Fruit fly (Drosophila melanogaster) whole organism, embryonic: ENCODE results near the gene Nsun5.
A peak's percentile ranks its signal among the peaks of the same experiment; 100 is the strongest.

Source experiments
- Antp ChIP-seq: fragments of 200-800 bp; sonication (Bioruptor generic); optimal IDR thresholded peaks from 3 replicates; lab custom pipeline; 2016; ENCODE audit warnings: missing biosample characterization, missing genetic modification characterization
- Blimp-1 ChIP-seq: fragments of 200-800 bp; sonication (Bioruptor generic); optimal IDR thresholded peaks from 3 replicates; lab custom pipeline; 2018; ENCODE audit warnings: missing biosample characterization, missing genetic modification characterization, mild to moderate bottlenecking, moderate library complexity, missing genetic modification reagents
- BtbVII ChIP-seq: fragments of 200-800 bp; sonication (Bioruptor generic); optimal IDR thresholded peaks from 3 replicates; lab custom pipeline; 2017; ENCODE audit warnings: missing biosample characterization, mild to moderate bottlenecking, missing genetic modification characterization
- CG10366 ChIP-seq: fragments of 200-800 bp; sonication (Bioruptor generic); IDR thresholded peaks from 2 replicates; pipeline ENCODE4 v1.3.6; 2022; ENCODE audit warnings: missing biosample characterization, missing genetic modification characterization
- CG10462 ChIP-seq: fragments of 200-800 bp; sonication (Bioruptor generic); optimal IDR thresholded peaks from 2 replicates; lab custom pipeline; 2016; ENCODE audit warnings: missing biosample characterization, missing genetic modification characterization
- CG10543 ChIP-seq: fragments of 200-800 bp; sonication (Bioruptor generic); optimal IDR thresholded peaks from 3 replicates; lab custom pipeline; 2017; ENCODE audit warnings: missing biosample characterization, mild to moderate bottlenecking, missing genetic modification characterization, moderate library complexity
- CG10565 ChIP-seq: fragments of 200-800 bp; sonication (Bioruptor generic); optimal IDR thresholded peaks from 3 replicates; lab custom pipeline; 2016; ENCODE audit warnings: missing biosample characterization, mild to moderate bottlenecking, missing genetic modification characterization
- CG11695 ChIP-seq: fragments of 200-800 bp; sonication (Bioruptor generic); IDR thresholded peaks from 3 replicates; pipeline ENCODE4 v1.3.6; 2022; ENCODE audit warnings: missing biosample characterization, missing genetic modification characterization
- CG12236 ChIP-seq: fragments of 200-800 bp; sonication (Bioruptor generic); optimal IDR thresholded peaks from 2 replicates; lab custom pipeline; 2016; ENCODE audit warnings: missing biosample characterization, missing genetic modification characterization
- CG12391 ChIP-seq: fragments of 200-800 bp; sonication (Bioruptor generic); optimal IDR thresholded peaks from 3 replicates; lab custom pipeline; 2018; ENCODE audit warnings: missing biosample characterization, mild to moderate bottlenecking, missing genetic modification characterization, moderate library complexity
- CG16815 ChIP-seq: fragments of 200-800 bp; sonication (Bioruptor generic); optimal IDR thresholded peaks from 3 replicates; lab custom pipeline; 2017; ENCODE audit warnings: missing biosample characterization, mild to moderate bottlenecking, missing genetic modification characterization
- CG17186 ChIP-seq: fragments of 200-800 bp; sonication (Bioruptor generic); optimal IDR thresholded peaks from 3 replicates; lab custom pipeline; 2017; ENCODE audit warnings: missing biosample characterization, missing genetic modification reagents, missing genetic modification characterization
- CG18262 ChIP-seq: fragments of 200-800 bp; optimal IDR thresholded peaks from 3 replicates; lab custom pipeline; 2019; ENCODE audit warnings: missing biosample characterization, mild to moderate bottlenecking, missing genetic modification characterization, moderate library complexity
- CG2120 ChIP-seq: fragments of 200-800 bp; sonication (Bioruptor generic); optimal IDR thresholded peaks from 3 replicates; lab custom pipeline; 2016; ENCODE audit warnings: missing biosample characterization, missing genetic modification characterization
- CG2678 ChIP-seq: fragments of 200-800 bp; sonication (Bioruptor generic); optimal IDR thresholded peaks from 3 replicates; lab custom pipeline; 2019; ENCODE audit warnings: missing biosample characterization, mild to moderate bottlenecking, missing genetic modification characterization, moderate library complexity
- CG31224 ChIP-seq: fragments of 200-800 bp; sonication (Bioruptor generic); IDR thresholded peaks from 2 replicates; pipeline ENCODE4 v1.3.6; 2022; ENCODE audit warnings: missing biosample characterization, missing genetic modification characterization
- CG32532 ChIP-seq: fragments of 200-800 bp; sonication (Bioruptor generic); IDR thresholded peaks from 2 replicates; pipeline ENCODE4 v1.3.6; 2022; ENCODE audit warnings: missing biosample characterization, missing genetic modification characterization
- CG32767 ChIP-seq: fragments of 200-800 bp; sonication (Bioruptor generic); IDR thresholded peaks from 2 replicates; pipeline ENCODE4 v1.3.6; 2022; ENCODE audit warnings: missing biosample characterization, missing genetic modification characterization
- CG33213 ChIP-seq: fragments of 200-800 bp; sonication (Bioruptor generic); optimal IDR thresholded peaks from 3 replicates; lab custom pipeline; 2016; ENCODE audit warnings: missing biosample characterization, missing genetic modification characterization
- CG4360 ChIP-seq: fragments of 200-800 bp; sonication (Bioruptor generic); IDR thresholded peaks from 2 replicates; pipeline ENCODE4 v1.3.6; 2022; ENCODE audit warnings: missing biosample characterization, missing genetic modification characterization
- CG4424 ChIP-seq: fragments of 200-800 bp; sonication (Bioruptor generic); optimal IDR thresholded peaks from 3 replicates; lab custom pipeline; 2016; ENCODE audit warnings: missing biosample characterization, missing genetic modification characterization
- CG6689 ChIP-seq: fragments of 200-800 bp; sonication (Bioruptor generic); IDR thresholded peaks from 2 replicates; pipeline ENCODE4 v1.3.6; 2022; ENCODE audit warnings: missing biosample characterization, missing genetic modification characterization
- CG7786 ChIP-seq: fragments of 200-800 bp; sonication (Bioruptor generic); optimal IDR thresholded peaks from 2 replicates; lab custom pipeline; 2016; ENCODE audit warnings: missing biosample characterization, missing genetic modification characterization
- CG8944 ChIP-seq: fragments of 200-800 bp; sonication (Bioruptor generic); optimal IDR thresholded peaks from 3 replicates; lab custom pipeline; 2016; ENCODE audit warnings: missing biosample characterization, missing genetic modification characterization
- CrebB ChIP-seq: fragments of 200-800 bp; sonication (Bioruptor generic); optimal IDR thresholded peaks from 3 replicates; lab custom pipeline; 2018; ENCODE audit warnings: missing biosample characterization, mild to moderate bottlenecking, missing genetic modification characterization
- Deaf1 ChIP-seq: fragments of 200-800 bp; optimal IDR thresholded peaks from 3 replicates; lab custom pipeline; 2019; ENCODE audit warnings: missing biosample characterization, mild to moderate bottlenecking, missing genetic modification characterization, moderate library complexity
- Dfd ChIP-seq, 2 experiments: fragments of >200 bp; optimal IDR thresholded peaks; 2 replicates each; lab custom pipeline; 2017; ENCODE audit warnings: missing biosample characterization in 2 of 2, missing genetic modification characterization in 2 of 2
- E2f2 ChIP-seq: fragments of 200-800 bp; sonication (Bioruptor generic); IDR thresholded peaks from 2 replicates; pipeline ENCODE4 v1.3.6; 2022; ENCODE audit warnings: missing biosample characterization, missing genetic modification characterization
- Fer2 ChIP-seq: fragments of 200-800 bp; sonication (Bioruptor generic); optimal IDR thresholded peaks from 2 replicates; lab custom pipeline; 2018; ENCODE audit warnings: missing biosample characterization, mild to moderate bottlenecking, missing genetic modification characterization, moderate library complexity
- Fer3 ChIP-seq: fragments of 200-800 bp; sonication (Bioruptor generic); optimal IDR thresholded peaks from 2 replicates; lab custom pipeline; 2018; ENCODE audit warnings: missing biosample characterization, mild to moderate bottlenecking, missing genetic modification characterization, moderate library complexity
- Hmr ChIP-seq: fragments of 200-800 bp; sonication (Bioruptor generic); optimal IDR thresholded peaks from 3 replicates; lab custom pipeline; 2017; ENCODE audit warnings: mild to moderate bottlenecking, missing biosample characterization, missing genetic modification reagents, missing genetic modification characterization
- Mrtf ChIP-seq: fragments of 200-800 bp; sonication (Bioruptor generic); IDR thresholded peaks from 3 replicates; pipeline ENCODE4 v1.3.6; 2022; ENCODE audit warnings: missing biosample characterization, missing genetic modification characterization
- Myb ChIP-seq: fragments of 200-800 bp; sonication (Bioruptor generic); optimal IDR thresholded peaks from 2 replicates; lab custom pipeline; 2016; ENCODE audit warnings: missing biosample characterization, missing genetic modification characterization
- Opbp ChIP-seq: fragments of 200-800 bp; sonication (Bioruptor generic); IDR thresholded peaks from 3 replicates; pipeline ENCODE4 v1.3.6; 2022; ENCODE audit warnings: missing biosample characterization, missing genetic modification characterization; ENCODE audit not compliant: partially characterized antibody
- Ptx1 ChIP-seq: fragments of 200-800 bp; sonication (Bioruptor generic); IDR thresholded peaks from 2 replicates; pipeline ENCODE4 v1.3.6; 2022; ENCODE audit warnings: missing biosample characterization, missing genetic modification characterization
- Spps ChIP-seq: fragments of 200-800 bp; sonication (Bioruptor generic); optimal IDR thresholded peaks from 2 replicates; lab custom pipeline; 2018; ENCODE audit warnings: missing biosample characterization, mild to moderate bottlenecking, missing genetic modification characterization
- YL-1 ChIP-seq: fragments of 200-800 bp; sonication (Bioruptor generic); optimal IDR thresholded peaks from 3 replicates; lab custom pipeline; 2017; ENCODE audit warnings: missing biosample characterization, mild to moderate bottlenecking, missing genetic modification characterization
- fd102C ChIP-seq: fragments of 200-800 bp; sonication (Bioruptor generic); optimal IDR thresholded peaks from 2 replicates; lab custom pipeline; 2018; ENCODE audit warnings: missing biosample characterization, mild to moderate bottlenecking, missing genetic modification characterization, moderate library complexity
- fd64A ChIP-seq: fragments of 200-800 bp; sonication (Bioruptor generic); optimal IDR thresholded peaks from 3 replicates; lab custom pipeline; 2018; ENCODE audit warnings: missing biosample characterization, mild to moderate bottlenecking, missing genetic modification characterization
- fru ChIP-seq: fragments of >200 bp; optimal IDR thresholded peaks from 2 replicates; lab custom pipeline; 2017
- insv ChIP-seq, 2 experiments: fragments of 200-800 bp; sonication (Bioruptor generic); optimal IDR thresholded peaks; 3 replicates each; lab custom pipeline; 2016 to 2018; ENCODE audit warnings: missing biosample characterization in 2 of 2, missing genetic modification characterization in 2 of 2
- jigr1 ChIP-seq: fragments of 200-800 bp; sonication (Bioruptor generic); IDR thresholded peaks from 3 replicates; pipeline ENCODE4 v1.3.6; 2022; ENCODE audit warnings: missing biosample characterization, missing genetic modification characterization
- mld ChIP-seq: fragments of 200-800 bp; sonication (Bioruptor generic); IDR thresholded peaks from 3 replicates; pipeline ENCODE4 v1.3.6; 2022; ENCODE audit warnings: missing biosample characterization, missing genetic modification characterization; ENCODE audit not compliant: partially characterized antibody
- oc ChIP-seq: fragments of 200-800 bp; sonication (Bioruptor generic); optimal IDR thresholded peaks from 2 replicates; lab custom pipeline; 2018; ENCODE audit warnings: missing biosample characterization, mild to moderate bottlenecking, missing genetic modification characterization, moderate library complexity
- rib ChIP-seq: fragments of 200-800 bp; sonication (Bioruptor generic); IDR thresholded peaks from 2 replicates; pipeline ENCODE4 v1.3.6; 2022; ENCODE audit warnings: missing biosample characterization, missing genetic modification characterization
- run ChIP-seq: fragments of 200-800 bp; sonication (Bioruptor generic); optimal IDR thresholded peaks from 3 replicates; lab custom pipeline; 2018; ENCODE audit warnings: missing biosample characterization, mild to moderate bottlenecking, missing genetic modification characterization
- sisA ChIP-seq: fragments of 200-800 bp; sonication (Bioruptor generic); IDR thresholded peaks from 2 replicates; pipeline ENCODE4 v1.3.6; 2022; ENCODE audit warnings: missing biosample characterization, missing genetic modification characterization
- slou ChIP-seq: fragments of 200-800 bp; sonication (Bioruptor generic); optimal IDR thresholded peaks from 3 replicates; lab custom pipeline; 2016; ENCODE audit warnings: missing biosample characterization, missing genetic modification characterization
- unc-4 ChIP-seq: fragments of 200-800 bp; sonication (Bioruptor generic); IDR thresholded peaks from 2 replicates; pipeline ENCODE4 v1.3.6; 2022; ENCODE audit warnings: missing biosample characterization, missing genetic modification characterization; ENCODE audit not compliant: partially characterized antibody
- zf30C ChIP-seq: fragments of 200-800 bp; sonication (Bioruptor generic); optimal IDR thresholded peaks from 3 replicates; lab custom pipeline; 2018; ENCODE audit warnings: missing biosample characterization, mild to moderate bottlenecking, missing genetic modification characterization
- zfh2 ChIP-seq: fragments of 200-800 bp; sonication (Bioruptor generic); optimal IDR thresholded peaks from 2 replicates; lab custom pipeline; 2016; ENCODE audit warnings: missing biosample characterization, missing genetic modification characterization

Nsun5 gene

DNA sequence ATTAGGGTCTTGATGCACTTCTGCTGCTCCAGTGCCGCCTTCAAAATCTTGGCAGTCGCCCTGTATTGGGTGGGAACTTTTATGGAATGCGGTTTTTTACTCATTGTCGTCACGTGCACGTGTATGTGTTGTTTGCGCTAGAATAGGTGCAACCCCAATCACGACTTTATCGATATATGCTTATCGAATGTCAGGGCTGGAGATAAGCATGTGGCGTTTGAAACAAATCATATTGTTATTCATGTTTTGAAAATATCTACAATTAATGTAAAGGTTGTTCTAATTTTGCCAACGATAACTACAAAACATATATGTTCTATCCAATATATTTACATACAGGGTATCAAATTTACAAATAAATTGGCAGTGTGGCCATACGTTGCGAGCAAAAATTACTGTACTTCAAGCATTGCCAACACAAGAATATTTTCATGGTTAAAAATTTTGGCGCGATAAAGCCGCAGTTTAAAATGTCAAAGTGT, at the start of gene Nsun5, which contains the start of gene CG42359 (continued):
- TF ChIP-seq Opbp, result peak; percentile 82
- TF ChIP-seq unc-4, result peak; percentile 95
- no peak for TF ChIP-seq fru
- TF ChIP-seq CG6689 (GFP tag; lab: Robert Waterston, UW), result peak; percentile 91
- peak; percentile 62 for TF ChIP-seq Deaf1 (tag; lab: Kevin White, UChicago)
- TF ChIP-seq fd64A (GFP tag; lab: Kevin White, UChicago), result peak; percentile 10
- peak; percentile 57; the same call in 1 of the 2 replicates for TF ChIP-seq CG4360 (GFP tag; lab: Robert Waterston, UW)
- peak; percentile 89 for TF ChIP-seq Hmr (GFP tag; lab: Kevin White, UChicago)
- TF ChIP-seq Myb (GFP tag; lab: Kevin White, UChicago), result peak; percentile 75
- TF ChIP-seq CG10462 (GFP tag; lab: Kevin White, UChicago), result peak; percentile 85
- peak in 1 of 2 experiments; percentile 59 for TF ChIP-seq insv (GFP tag; optimal IDR thresholded peaks at IDR 0.05; lab: Kevin White, UChicago)
- TF ChIP-seq Fer3 (tag; lab: Kevin White, UChicago), result peak; percentile 86
- TF ChIP-seq CG8944 (GFP tag; lab: Kevin White, UChicago), result peak; percentile 95
- TF ChIP-seq CG4424 (GFP tag; lab: Kevin White, UChicago), result peak; percentile 90
- TF ChIP-seq E2f2, result peak; percentile 98
- peak; percentile 83 for TF ChIP-seq CG11695 (GFP tag; lab: Robert Waterston, UW)
- peak; percentile 95 for TF ChIP-seq CG2120 (GFP tag; lab: Kevin White, UChicago)
- peak; percentile 86 for TF ChIP-seq CG18262 (tag; lab: Kevin White, UChicago)
- TF ChIP-seq run (tag; lab: Kevin White, UChicago), result peak; percentile 76
- TF ChIP-seq CG32532 (GFP tag; lab: Robert Waterston, UW), result peak; percentile 92
- peak; percentile 46 for TF ChIP-seq CG10565 (GFP tag; lab: Kevin White, UChicago)
- TF ChIP-seq CG12391 (tag; lab: Kevin White, UChicago), result peak; percentile 96
- TF ChIP-seq CG2678 (tag; lab: Kevin White, UChicago), result peak; percentile 89
- peak; percentile 93 for TF ChIP-seq Antp
- peak; percentile 89 for TF ChIP-seq Blimp-1 (GFP tag; lab: Kevin White, UChicago)
- peak; percentile 87 for TF ChIP-seq oc (tag; lab: Kevin White, UChicago)
- TF ChIP-seq Spps (tag; lab: Kevin White, UChicago), result peak; percentile 85
- peak; percentile 79 for TF ChIP-seq BtbVII (GFP tag; lab: Kevin White, UChicago)
- TF ChIP-seq Fer2 (tag; lab: Kevin White, UChicago), result peak; percentile 75
- TF ChIP-seq slou (GFP tag; lab: Kevin White, UChicago), result peak; percentile 79
- TF ChIP-seq CG10366 (GFP tag; lab: Robert Waterston, UW), result peak; percentile 91
- peak; percentile 91 for TF ChIP-seq CG17186 (GFP tag; lab: Kevin White, UChicago)
- TF ChIP-seq rib (GFP tag; lab: Robert Waterston, UW), result no peak; the same call in 1 of the 2 replicates
- TF ChIP-seq jigr1 (GFP tag; lab: Robert Waterston, UW), result peak; percentile 51; the same call in 2 of the 3 replicates
- peak; percentile 92 for TF ChIP-seq Ptx1 (GFP tag; lab: Robert Waterston, UW)
- TF ChIP-seq CG32767, result peak; percentile 85
- no peak for TF ChIP-seq zf30C (GFP tag; lab: Kevin White, UChicago)
- TF ChIP-seq zfh2, result peak; percentile 92
- TF ChIP-seq Mrtf (GFP tag; lab: Robert Waterston, UW), result peak; percentile 79
- TF ChIP-seq CG33213 (GFP tag; lab: Kevin White, UChicago), result peak; percentile 95
- peak; percentile 73 for TF ChIP-seq CG16815 (GFP tag; lab: Kevin White, UChicago)
- TF ChIP-seq YL-1 (GFP tag; lab: Kevin White, UChicago), result peak; percentile 95
- TF ChIP-seq CG10543 (GFP tag; lab: Kevin White, UChicago), result peak; percentile 92
- TF ChIP-seq mld (GFP tag; lab: Robert Waterston, UW), result peak; percentile 75; the same call in 2 of the 3 replicates
- TF ChIP-seq CG7786 (GFP tag; lab: Kevin White, UChicago), result peak; percentile 89
- peak; percentile 71 for TF ChIP-seq CG31224 (GFP tag; lab: Robert Waterston, UW)
- TF ChIP-seq CG12236 (GFP tag; lab: Kevin White, UChicago), result peak; percentile 87
- no peak for TF ChIP-seq fd102C
- no peak for TF ChIP-seq Dfd (GFP tag; optimal IDR thresholded peaks at IDR 0.05; lab: Kevin White, UChicago)
- peak; percentile 89 for TF ChIP-seq sisA (GFP tag; lab: Robert Waterston, UW)
- TF ChIP-seq CrebB (tag; lab: Kevin White, UChicago), result peak; percentile 88
